Worm (Caenorhabditis elegans) whole organism, midembryonic: ENCODE data around the gene tcl-2.

Experiments
- T22C8.4 ChIP-seq: fragments of 200-800 bp; sonication (Bioruptor generic); IDR thresholded peaks from 2 replicates; pipeline ENCODE4 v1.3.6; 2022; ENCODE audit warnings: missing genetic modification characterization, missing compliant biosample characterization
- cog-1 ChIP-seq: sonication (generic microtip); optimal IDR thresholded peaks from 2 replicates; lab custom pipeline; 2016; ENCODE audit warnings: missing genetic modification characterization, missing compliant biosample characterization
- flt-1 ChIP-seq: fragments of 200-800 bp; sonication (Bioruptor generic); IDR thresholded peaks from 2 replicates; pipeline ENCODE4 v1.3.6; 2022; ENCODE audit warnings: missing genetic modification characterization, missing compliant biosample characterization
- klf-2 ChIP-seq: fragments of 200-800 bp; sonication (Bioruptor generic); conservative IDR thresholded peaks from 2 replicates; pipeline ENCODE4 v1.3.6; 2022; ENCODE audit warnings: missing genetic modification reagents, missing genetic modification characterization, missing compliant biosample characterization
- med-1 ChIP-seq: sonication (generic microtip); optimal IDR thresholded peaks from 2 replicates; lab custom pipeline; 2017; ENCODE audit warnings: missing genetic modification characterization, mild to moderate bottlenecking, missing compliant biosample characterization, antibody characterized with exemption, missing genetic modification reagents; ENCODE audit not compliant: insufficient read depth
- ref-1 ChIP-seq: fragments of 200-800 bp; sonication (Bioruptor generic); conservative IDR thresholded peaks from 2 replicates; pipeline ENCODE4 v1.3.6; 2022; ENCODE audit warnings: missing genetic modification reagents, missing genetic modification characterization, missing compliant biosample characterization
- tab-1 ChIP-seq: fragments of 200-800 bp; sonication (Bioruptor generic); IDR thresholded peaks from 2 replicates; pipeline ENCODE4 v1.3.6; 2022; ENCODE audit warnings: missing genetic modification characterization, missing compliant biosample characterization
- ztf-23 ChIP-seq: fragments of 200-800 bp; sonication (Bioruptor generic); IDR thresholded peaks from 2 replicates; pipeline ENCODE4 v1.3.6; 2022; ENCODE audit warnings: missing genetic modification reagents, missing genetic modification characterization, missing compliant biosample characterization
- ztf-29 ChIP-seq: fragments of 200-800 bp; sonication (Bioruptor generic); IDR thresholded peaks from 2 replicates; pipeline ENCODE4 v1.3.6; 2022; ENCODE audit warnings: missing genetic modification reagents, missing genetic modification characterization, missing compliant biosample characterization

- TF ChIP-seq flt-1 (GFP tag; lab: Robert Waterston, UW) (no peak), ztf-29 (GFP tag; lab: Robert Waterston, UW) (peak; percentile 45; the same call in 1 of the 2 replicates), cog-1 (no peak), tab-1 (GFP tag; lab: Robert Waterston, UW) (no peak), klf-2 (GFP tag; lab: Robert Waterston, UW) (no peak), ztf-23 (GFP tag; lab: Robert Waterston, UW) (no peak), ref-1 (GFP tag; lab: Robert Waterston, UW) (no peak), med-1 (GFP tag; lab: Kevin White, UChicago) (no peak), T22C8.4 (GFP tag; lab: Robert Waterston, UW) (no peak)
Observed at ce11 chrIV:172990-173389, 5.9 kb upstream of the tcl-2 start.
